Fruit fly (Drosophila melanogaster) whole organism, wandering third instar larva: ENCODE measurements around the gene CG32437.

Experiments
- Abd-B ChIP-seq: fragments of >200 bp; optimal IDR thresholded peaks from 2 replicates; lab custom pipeline; 2017; ENCODE audit warnings: missing biosample characterization, missing genetic modification characterization
- CG32264 ChIP-seq: fragments of 200-800 bp; sonication (Bioruptor generic); optimal IDR thresholded peaks from 2 replicates; lab custom pipeline; 2016; ENCODE audit warnings: missing biosample characterization, missing genetic modification characterization
- CG9705 ChIP-seq: fragments of 200-800 bp; sonication (Bioruptor generic); optimal IDR thresholded peaks from 2 replicates; lab custom pipeline; 2018; ENCODE audit warnings: missing biosample characterization, mild to moderate bottlenecking, missing genetic modification characterization
- CrebA ChIP-seq: fragments of 200-800 bp; sonication (Bioruptor generic); optimal IDR thresholded peaks from 2 replicates; lab custom pipeline; 2016; ENCODE audit warnings: missing biosample characterization, mild to moderate bottlenecking, missing genetic modification characterization, borderline replicate concordance
- Dfd ChIP-seq: fragments of >200 bp; optimal IDR thresholded peaks from 2 replicates; lab custom pipeline; 2017; ENCODE audit warnings: missing biosample characterization, missing genetic modification characterization
- Dif ChIP-seq: fragments of 200-275, 200-300 bp; sonication (Bioruptor generic); optimal IDR thresholded peaks from 2 replicates; lab custom pipeline; 2018; ENCODE audit warnings: missing biosample characterization, missing genetic modification characterization; ENCODE audit not compliant: partially characterized antibody
- GATAd ChIP-seq: sonication (Bioruptor generic); optimal IDR thresholded peaks from 2 replicates; lab custom pipeline; 2016; ENCODE audit warnings: missing biosample characterization, missing genetic modification characterization
- Hnf4 ChIP-seq: fragments of 200-800 bp; sonication (Bioruptor generic); optimal IDR thresholded peaks from 2 replicates; lab custom pipeline; 2016; ENCODE audit warnings: missing biosample characterization, mild to moderate bottlenecking, missing genetic modification characterization
- Hr78 ChIP-seq: fragments of >200 bp; optimal IDR thresholded peaks from 2 replicates; lab custom pipeline; 2017; ENCODE audit warnings: missing biosample characterization, missing genetic modification characterization
- Hr83 ChIP-seq: fragments of 200-300 bp; sonication (Bioruptor generic); optimal IDR thresholded peaks from 2 replicates; lab custom pipeline; 2016; ENCODE audit warnings: missing biosample characterization, mild to moderate bottlenecking, missing genetic modification characterization, moderate library complexity; ENCODE audit not compliant: poor library complexity, severe bottlenecking
- Jra ChIP-seq: sonication (Bioruptor generic); optimal IDR thresholded peaks from 2 replicates; lab custom pipeline; 2016; ENCODE audit warnings: missing biosample characterization, missing genetic modification characterization
- Mio ChIP-seq: sonication (Bioruptor generic); optimal IDR thresholded peaks from 2 replicates; lab custom pipeline; 2016; ENCODE audit warnings: missing biosample characterization, missing genetic modification characterization
- Myc ChIP-seq: fragments of >200 bp; optimal IDR thresholded peaks from 2 replicates; lab custom pipeline; 2017
- N ChIP-seq: fragments of >200 bp; optimal IDR thresholded peaks from 2 replicates; lab custom pipeline; 2018; ENCODE audit warnings: missing biosample characterization, missing external identifiers, missing genetic modification characterization
- OdsH ChIP-seq: fragments of 200-800 bp; sonication (Bioruptor generic); optimal IDR thresholded peaks from 2 replicates; lab custom pipeline; 2016; ENCODE audit warnings: missing biosample characterization, mild to moderate bottlenecking, missing genetic modification characterization
- Rel ChIP-seq, 2 experiments: fragments of 200-800 bp; sonication (Bioruptor generic) in 1 of 2; optimal IDR thresholded peaks; 2 replicates in 1 of 2; 3 replicates in 1 of 2; lab custom pipeline; 2016 to 2019; ENCODE audit warnings: mild to moderate bottlenecking in 2 of 2, missing biosample characterization in 2 of 2, missing genetic modification characterization in 2 of 2, moderate library complexity in 1 of 2
- Sp1 ChIP-seq: fragments of 200-800 bp; sonication (Bioruptor generic); optimal IDR thresholded peaks from 3 replicates; lab custom pipeline; 2019; ENCODE audit warnings: missing biosample characterization, mild to moderate bottlenecking, missing genetic modification characterization, moderate library complexity
- Vsx2 ChIP-seq: fragments of 200-300, 225-300 bp; sonication (Bioruptor generic); optimal IDR thresholded peaks from 2 replicates; lab custom pipeline; 2018; ENCODE audit warnings: missing biosample characterization, missing genetic modification characterization; ENCODE audit not compliant: partially characterized antibody
- br ChIP-seq: fragments of 200-800 bp; sonication (Bioruptor generic); optimal IDR thresholded peaks from 2 replicates; lab custom pipeline; 2016; ENCODE audit warnings: missing biosample characterization, missing genetic modification characterization
- brk ChIP-seq: fragments of 200-800 bp; sonication (Bioruptor generic); optimal IDR thresholded peaks from 2 replicates; lab custom pipeline; 2016; ENCODE audit warnings: missing biosample characterization, mild to moderate bottlenecking, missing genetic modification characterization
- dl ChIP-seq, 2 experiments: fragments of 175-275, 200-275 bp in 1 of 2; fragments of 200-275 bp in 1 of 2; sonication (Bioruptor generic); optimal IDR thresholded peaks; lab custom pipeline; 2018; ENCODE audit warnings: mild to moderate bottlenecking in 2 of 2, missing biosample characterization in 2 of 2, missing genetic modification characterization in 2 of 2, moderate library complexity in 2 of 2; ENCODE audit not compliant: partially characterized antibody in 2 of 2, insufficient read depth in 1 of 2
- dmrt93B ChIP-seq: fragments of 200-800 bp; sonication (Bioruptor generic); optimal IDR thresholded peaks from 2 replicates; lab custom pipeline; 2018; ENCODE audit warnings: missing biosample characterization, mild to moderate bottlenecking, missing genetic modification characterization
- dsf ChIP-seq: sonication (Bioruptor generic); optimal IDR thresholded peaks from 2 replicates; lab custom pipeline; 2016; ENCODE audit warnings: missing biosample characterization, missing genetic modification characterization, borderline replicate concordance
- ey ChIP-seq: fragments of 200-800 bp; sonication (Bioruptor generic); optimal IDR thresholded peaks from 2 replicates; lab custom pipeline; 2016; ENCODE audit warnings: missing biosample characterization, missing genetic modification characterization
- foxo ChIP-seq, 2 experiments: fragments of 200-800 bp; sonication (Bioruptor generic); optimal IDR thresholded peaks; 2 replicates in 1 of 2; 3 replicates in 1 of 2; lab custom pipeline; 2016 to 2017; ENCODE audit warnings: missing biosample characterization in 2 of 2, missing genetic modification characterization in 2 of 2
- fru ChIP-seq: fragments of 200-800 bp; sonication (Bioruptor generic); optimal IDR thresholded peaks from 3 replicates; lab custom pipeline; 2016; ENCODE audit warnings: missing biosample characterization, mild to moderate bottlenecking, missing genetic modification characterization
- h ChIP-seq: fragments of 200-800 bp; sonication (Bioruptor generic); optimal IDR thresholded peaks from 3 replicates; lab custom pipeline; 2016; ENCODE audit warnings: missing biosample characterization, mild to moderate bottlenecking, missing genetic modification characterization
- jim ChIP-seq: fragments of 175-275, 200-325 bp; sonication (Bioruptor generic); optimal IDR thresholded peaks from 2 replicates; lab custom pipeline; 2016; ENCODE audit warnings: missing biosample characterization, mild to moderate bottlenecking, missing genetic modification characterization
- lola ChIP-seq: fragments of >200 bp; optimal IDR thresholded peaks from 2 replicates; lab custom pipeline; 2017; ENCODE audit warnings: missing biosample characterization, missing genetic modification characterization
- pan ChIP-seq: fragments of >200 bp; optimal IDR thresholded peaks from 2 replicates; lab custom pipeline; 2017
- psq ChIP-seq: fragments of 200-800 bp; sonication (Bioruptor generic); optimal IDR thresholded peaks from 3 replicates; lab custom pipeline; 2017; ENCODE audit warnings: missing biosample characterization, mild to moderate bottlenecking, missing genetic modification characterization, moderate library complexity
- rgr ChIP-seq: fragments of 200-800 bp; sonication (Bioruptor generic); optimal IDR thresholded peaks from 3 replicates; lab custom pipeline; 2016; ENCODE audit warnings: missing biosample characterization, mild to moderate bottlenecking, missing genetic modification characterization
- sage ChIP-seq: fragments of 200-800 bp; sonication (Bioruptor generic); optimal IDR thresholded peaks from 2 replicates; lab custom pipeline; 2016; ENCODE audit warnings: missing biosample characterization, mild to moderate bottlenecking, missing genetic modification characterization
- sv ChIP-seq: fragments of 200-800 bp; sonication (Bioruptor generic); optimal IDR thresholded peaks from 3 replicates; lab custom pipeline; 2016; ENCODE audit warnings: missing biosample characterization, missing genetic modification characterization
- tai ChIP-seq: sonication (Bioruptor generic); optimal IDR thresholded peaks from 2 replicates; lab custom pipeline; 2016; ENCODE audit warnings: missing biosample characterization, missing genetic modification characterization
- usp ChIP-seq: fragments of >200 bp; optimal IDR thresholded peaks from 2 replicates; lab custom pipeline; 2017; ENCODE audit warnings: missing biosample characterization, missing genetic modification characterization
- woc ChIP-seq: sonication (Bioruptor generic); optimal IDR thresholded peaks from 2 replicates; lab custom pipeline; 2016; ENCODE audit warnings: missing biosample characterization, mild to moderate bottlenecking, missing genetic modification characterization

CG32437 gene

dm6 chr3L:21343254-21344083 lies 14.0 kb upstream of the CG32437 start, which contains the start of the genes Tbc1d8-9 and CG32436:
Tbc1d8-9 (minus strand) TSS chr3L:21343716.
CG32436 (plus strand) TSS chr3L:21344033.
- TF ChIP-seq h (GFP tag; lab: Kevin White, UChicago) (no peak), tai (GFP tag; lab: Kevin White, UChicago) (no peak), dl (GFP tag; optimal IDR thresholded peaks at IDR 0.05; lab: Kevin White, UChicago; ENCODE audit: insufficient read depth in 1 of 2, partially characterized antibody in 2 of 2) (no peak), OdsH (GFP tag; lab: Kevin White, UChicago) (peak; percentile 49)

- TF ChIP-seq tai (GFP tag; lab: Kevin White, UChicago): no peak
- no peak for TF ChIP-seq sv
- TF ChIP-seq Dif (GFP tag; lab: Kevin White, UChicago): no peak
- no peak for TF ChIP-seq Sp1
- no peak for TF ChIP-seq GATAd
- no peak for TF ChIP-seq foxo (GFP tag; optimal IDR thresholded peaks at IDR 0.05; lab: Kevin White, UChicago)
- TF ChIP-seq N: no peak
- TF ChIP-seq fru (GFP tag; lab: Kevin White, UChicago): no peak
- TF ChIP-seq usp (GFP tag; lab: Kevin White, UChicago): no peak
- TF ChIP-seq OdsH (GFP tag; lab: Kevin White, UChicago): no peak
- no peak for TF ChIP-seq CG9705
- TF ChIP-seq Jra (GFP tag; lab: Kevin White, UChicago): peak; percentile 33
- TF ChIP-seq ey: no peak
- no peak for TF ChIP-seq Mio (GFP tag; lab: Kevin White, UChicago)
- TF ChIP-seq woc (GFP tag; lab: Kevin White, UChicago): no peak
- no peak for TF ChIP-seq Hr83 (GFP tag; lab: Kevin White, UChicago)
- no peak for TF ChIP-seq Vsx2 (GFP tag; lab: Kevin White, UChicago)
- TF ChIP-seq CrebA (GFP tag; lab: Kevin White, UChicago): no peak
- no peak for TF ChIP-seq pan
- TF ChIP-seq lola (GFP tag; lab: Kevin White, UChicago): no peak
- peak; percentile 29 for TF ChIP-seq h (GFP tag; lab: Kevin White, UChicago)
- TF ChIP-seq CG32264 (GFP tag; lab: Kevin White, UChicago): no peak
- peak; percentile 72 for TF ChIP-seq psq (GFP tag; lab: Kevin White, UChicago)
- TF ChIP-seq Myc (lab: Kevin White, UChicago): no peak
- TF ChIP-seq, all 38 proteins: peak for 3
Observed at dm6 chr3L:21346463-21347196, 10.9 kb upstream of the CG32437 start.

dm6 chr3L:21347197-21347831 lies 10.2 kb upstream of the CG32437 start:
- peak; percentile 26 for TF ChIP-seq br (GFP tag; lab: Kevin White, UChicago)
- TF ChIP-seq Hnf4 (GFP tag; lab: Kevin White, UChicago): no peak
- TF ChIP-seq Hr83 (GFP tag; lab: Kevin White, UChicago): no peak
- TF ChIP-seq Rel (GFP tag; optimal IDR thresholded peaks at IDR 0.05; lab: Kevin White, UChicago): no peak
- TF ChIP-seq Rel (tag; optimal IDR thresholded peaks at IDR 0.05; lab: Kevin White, UChicago): no peak
- TF ChIP-seq dmrt93B: peak; percentile 3
- TF ChIP-seq OdsH (GFP tag; lab: Kevin White, UChicago): no peak
- no peak for TF ChIP-seq Abd-B (GFP tag; lab: Kevin White, UChicago)
- peak; percentile 38 for TF ChIP-seq sv
- no peak for TF ChIP-seq Dif (GFP tag; lab: Kevin White, UChicago)
- no peak for TF ChIP-seq Hr78 (GFP tag; lab: Kevin White, UChicago)
- TF ChIP-seq jim (GFP tag; lab: Kevin White, UChicago): no peak
- no peak for TF ChIP-seq h (GFP tag; lab: Kevin White, UChicago)
- TF ChIP-seq sage (GFP tag; lab: Kevin White, UChicago): no peak
- no peak for TF ChIP-seq Jra (GFP tag; lab: Kevin White, UChicago)
- TF ChIP-seq GATAd: no peak
- TF ChIP-seq lola (GFP tag; lab: Kevin White, UChicago): no peak
- TF ChIP-seq Sp1: no peak
- TF ChIP-seq Dfd (GFP tag; lab: Kevin White, UChicago): no peak
- no peak for TF ChIP-seq Vsx2 (GFP tag; lab: Kevin White, UChicago)
- peak; percentile 31 for TF ChIP-seq woc (GFP tag; lab: Kevin White, UChicago)
- peak; percentile 28 for TF ChIP-seq psq (GFP tag; lab: Kevin White, UChicago)
- peak; percentile 64 for TF ChIP-seq fru (GFP tag; lab: Kevin White, UChicago)
- no peak for TF ChIP-seq N
- TF ChIP-seq usp (GFP tag; lab: Kevin White, UChicago): no peak
- no peak for TF ChIP-seq pan
- no peak for TF ChIP-seq dsf (GFP tag; lab: Kevin White, UChicago)
- no peak for TF ChIP-seq Mio (GFP tag; lab: Kevin White, UChicago)
- no peak for TF ChIP-seq brk (GFP tag; lab: Kevin White, UChicago)
- TF ChIP-seq tai (GFP tag; lab: Kevin White, UChicago): no peak
- TF ChIP-seq Myc (lab: Kevin White, UChicago): no peak
- TF ChIP-seq CG9705: no peak
- TF ChIP-seq CrebA (GFP tag; lab: Kevin White, UChicago): no peak
- TF ChIP-seq ey: peak; percentile 22
- TF ChIP-seq foxo (GFP tag; optimal IDR thresholded peaks at IDR 0.05; lab: Kevin White, UChicago): peak in 1 of 2 experiments; percentile 59
- TF ChIP-seq rgr (GFP tag; lab: Kevin White, UChicago): peak; percentile 43
